Worm (Caenorhabditis elegans) whole organism, late embryonic: ENCODE data around the gene T24C2.3.

Experiments
- ceh-24 ChIP-seq: sonication (generic microtip); optimal IDR thresholded peaks from 2 replicates; lab custom pipeline; 2016; ENCODE audit warnings: mild to moderate bottlenecking, missing genetic modification characterization, missing compliant biosample characterization
- pag-3 ChIP-seq: sonication (generic microtip); optimal IDR thresholded peaks from 2 replicates; lab custom pipeline; 2016; ENCODE audit warnings: missing compliant biosample characterization, missing genetic modification characterization, borderline replicate concordance
- pha-4 ChIP-seq: fragments of 150-350 bp; optimal IDR thresholded peaks from 2 replicates; lab custom pipeline; 2018; ENCODE audit warnings: missing biosample characterization, missing genetic modification reagents, missing genetic modification characterization
- pqm-1 ChIP-seq: sonication (generic microtip); optimal IDR thresholded peaks from 2 replicates; lab custom pipeline; 2016; ENCODE audit warnings: missing genetic modification characterization, missing compliant biosample characterization
- pros-1 ChIP-seq: fragments of 150-350 bp; optimal IDR thresholded peaks from 2 replicates; lab custom pipeline; 2014; ENCODE audit warnings: missing biosample characterization, missing genetic modification reagents, missing genetic modification characterization

ce11 chrX:14537625-14538024, 5.7 kb upstream of the T24C2.3 start:
- TF ChIP-seq pag-3 (no peak), ceh-24 (tag; lab: Kevin White, UChicago) (no peak), pha-4 (no peak), pros-1 (tag; lab: Kevin White, UChicago) (no peak), pqm-1 (tag; lab: Kevin White, UChicago) (no peak)
